Fruit fly (Drosophila melanogaster): ENCODE data around the gene CG9686.

The CG9686 gene

dm6 chrX:9878125-9878524 lies 1.5 kb upstream of the CG9686 start, which contains the start of gene CG1468:
CG1468 (plus strand) TSS chrX:9878422.
- TF ChIP-seq chinmo (GFP tag; IDR thresholded peaks at IDR 0.05; ENCODE audit: partially characterized antibody) = 0 out of 4 replicates have a peak, but pooled peaks have one; percentile 15
- no peak for TF ChIP-seq Doc2 (GFP tag; IDR thresholded peaks at IDR 0.05)
- TF ChIP-seq CTCF (GFP tag; optimal IDR thresholded peaks at IDR 0.05) = no peak
- no peak for TF ChIP-seq CG8290 (GFP tag; optimal IDR thresholded peaks at IDR 0.05)
- TF ChIP-seq CG8290 (tag; optimal IDR thresholded peaks at IDR 0.05) = no peak
- peak; percentile 24 for TF ChIP-seq Med (GFP tag)
- TF ChIP-seq CG6689 (GFP tag; IDR thresholded peaks at IDR 0.05) = no peak
- peak; percentile 4 for TF ChIP-seq CG34376 (GFP tag; optimal IDR thresholded peaks at IDR 0.05)
- TF ChIP-seq crol (GFP tag; IDR thresholded peaks at IDR 0.05) = peak; percentile 42; the same call in 1 of the 2 replicates
- no peak for TF ChIP-seq Dbx (GFP tag; IDR thresholded peaks at IDR 0.05)
- peak; percentile 76 for TF ChIP-seq ftz-f1 (GFP tag; optimal IDR thresholded peaks at IDR 0.05)
- peak in 1 of 2 experiments; percentile 53 for TF ChIP-seq Hr78 (GFP tag; optimal IDR thresholded peaks at IDR 0.05)

- no peak for TF ChIP-seq dmrt99B (tag; optimal IDR thresholded peaks at IDR 0.05)
- no peak for TF ChIP-seq CG7556 (GFP tag; optimal IDR thresholded peaks at IDR 0.05)
- no peak for TF ChIP-seq Dek (tag; optimal IDR thresholded peaks at IDR 0.05)
- TF ChIP-seq pita (GFP tag; optimal IDR thresholded peaks at IDR 0.05) = no peak
- TF ChIP-seq lmd (GFP tag; IDR thresholded peaks at IDR 0.05) = no peak
- peak; percentile 56; the same call in 1 of the 4 replicates for TF ChIP-seq chinmo (GFP tag; IDR thresholded peaks at IDR 0.05; ENCODE audit: partially characterized antibody)
- TF ChIP-seq Deaf1 (tag; optimal IDR thresholded peaks at IDR 0.05) = peak; percentile 57
- no peak for TF ChIP-seq CG9932 (GFP tag; IDR thresholded peaks at IDR 0.05)
- no peak for TF ChIP-seq CG34422 (GFP tag; IDR thresholded peaks at IDR 0.05)
- TF ChIP-seq CG3163 (GFP tag; optimal IDR thresholded peaks at IDR 0.05) = no peak
- TF ChIP-seq Dip2 (GFP tag; IDR thresholded peaks at IDR 0.05) = no peak
- no peak for TF ChIP-seq CG2889 (GFP tag; IDR thresholded peaks at IDR 0.05)
- TF ChIP-seq CG30020 (tag; optimal IDR thresholded peaks at IDR 0.05) = no peak
- no peak for TF ChIP-seq Jarid2 (GFP tag; optimal IDR thresholded peaks at IDR 0.05)
- peak in 1 of 2 experiments; percentile 8 for TF ChIP-seq Trl (optimal IDR thresholded peaks at IDR 0.05)
- TF ChIP-seq Trl (GFP tag; optimal IDR thresholded peaks at IDR 0.05) = no peak
Observed at dm6 chrX:9881746-9882145, 2.1 kb downstream of the CG9686 start, which contains the start of gene CG9689. CG9689 (plus strand) TSS chrX:9881953.

dm6 chrX:9882900-9883299 lies 3.2 kb downstream of the CG9686 start:
- TF ChIP-seq Ravus (GFP tag; IDR thresholded peaks at IDR 0.05) = no peak
- TF ChIP-seq NFAT (GFP tag; IDR thresholded peaks at IDR 0.05) = no peak

dm6 chrX:9884221-9884620 lies 4.6 kb downstream of the CG9686 start, which contains the start of gene CG9691:
CG9691 (plus strand) TSS chrX:9884442.
- TF ChIP-seq Deaf1 (tag; optimal IDR thresholded peaks at IDR 0.05) (peak; percentile 83), Med (GFP tag) (peak; percentile 3), CG5180 (GFP tag; optimal IDR thresholded peaks at IDR 0.05) (peak; percentile 89), CG7839 (tag; optimal IDR thresholded peaks at IDR 0.05) (peak; percentile 8), CG17359 (tag; optimal IDR thresholded peaks at IDR 0.05) (no peak), Blimp-1 (GFP tag; optimal IDR thresholded peaks at IDR 0.05) (peak; percentile 22), CG8290 (GFP tag; optimal IDR thresholded peaks at IDR 0.05) (no peak), CG8290 (tag; optimal IDR thresholded peaks at IDR 0.05) (peak in 1 of 2 experiments; percentile 29), z (GFP tag; IDR thresholded peaks at IDR 0.05) (no peak; the same call in 2 of the 3 replicates), dysf (GFP tag; IDR thresholded peaks at IDR 0.05) (peak; percentile 32; the same call in 1 of the 3 replicates), CG13894 (tag; optimal IDR thresholded peaks at IDR 0.05) (peak; percentile 1), CG32532 (GFP tag; IDR thresholded peaks at IDR 0.05) (no peak), br (optimal IDR thresholded peaks at IDR 0.05) (no peak), CG10543 (GFP tag; optimal IDR thresholded peaks at IDR 0.05) (peak; percentile 50), Dbx (GFP tag; IDR thresholded peaks at IDR 0.05) (0 out of 3 replicates have a peak, but pooled peaks have one; percentile 36), hth (optimal IDR thresholded peaks at IDR 0.05) (no peak), tap (tag; optimal IDR thresholded peaks at IDR 0.05) (peak; percentile 2), CG34376 (GFP tag; optimal IDR thresholded peaks at IDR 0.05) (peak; percentile 3), CG3065 (GFP tag; optimal IDR thresholded peaks at IDR 0.05) (no peak), CG2712 (tag; optimal IDR thresholded peaks at IDR 0.05) (peak; percentile 2), pnt (GFP tag; optimal IDR thresholded peaks at IDR 0.05) (no peak), row (GFP tag; IDR thresholded peaks at IDR 0.05) (peak; percentile 27; the same call in 1 of the 3 replicates), CG6272 (GFP tag; IDR thresholded peaks at IDR 0.05) (no peak), oc (tag; optimal IDR thresholded peaks at IDR 0.05) (peak; percentile 71), CG3163 (GFP tag; optimal IDR thresholded peaks at IDR 0.05) (no peak), BtbVII (GFP tag; optimal IDR thresholded peaks at IDR 0.05) (peak; percentile 9)

Measured in whole organism, embryonic.